Worm (Caenorhabditis elegans) whole organism, late embryonic: ENCODE results near the gene pdi-1.

Experiments
- C08G9.2 ChIP-seq: sonication (generic microtip); optimal IDR thresholded peaks from 2 replicates; lab custom pipeline; 2016; ENCODE audit warnings: mild to moderate bottlenecking, missing genetic modification characterization, moderate library complexity, missing compliant biosample characterization
- C38D4.7 ChIP-seq: fragments of 200-800 bp; sonication (Bioruptor generic); optimal IDR thresholded peaks from 2 replicates; lab custom pipeline; 2018; ENCODE audit warnings: mild to moderate bottlenecking, missing genetic modification characterization, moderate library complexity, missing compliant biosample characterization
- K09A11.1 ChIP-seq: sonication (generic microtip); optimal IDR thresholded peaks from 2 replicates; lab custom pipeline; 2017; ENCODE audit warnings: antibody characterized with exemption, mild to moderate bottlenecking, missing genetic modification characterization, missing compliant biosample characterization; ENCODE audit not compliant: insufficient read depth
- T23F11.4 ChIP-seq: fragments of 200-800 bp; sonication (Bioruptor generic); optimal IDR thresholded peaks from 2 replicates; lab custom pipeline; 2018; ENCODE audit warnings: mild to moderate bottlenecking, missing genetic modification characterization, missing compliant biosample characterization
- ahr-1 ChIP-seq: sonication (generic microtip); optimal IDR thresholded peaks from 2 replicates; lab custom pipeline; 2016; ENCODE audit warnings: missing genetic modification characterization, missing compliant biosample characterization
- ama-1 ChIP-seq: fragments of 150-350 bp; optimal IDR thresholded peaks from 2 replicates; lab custom pipeline; 2014
- ceh-19 ChIP-seq: fragments of 200-800 bp; sonication (Bioruptor generic); optimal IDR thresholded peaks from 2 replicates; lab custom pipeline; 2018; ENCODE audit warnings: mild to moderate bottlenecking, missing genetic modification characterization, missing compliant biosample characterization
- ceh-22 ChIP-seq: sonication (generic microtip); optimal IDR thresholded peaks from 2 replicates; lab custom pipeline; 2017; ENCODE audit warnings: missing biosample characterization, missing genetic modification characterization
- ceh-24 ChIP-seq: sonication (generic microtip); optimal IDR thresholded peaks from 2 replicates; lab custom pipeline; 2016; ENCODE audit warnings: mild to moderate bottlenecking, missing genetic modification characterization, missing compliant biosample characterization
- ceh-30 ChIP-seq: fragments of 150-350 bp; optimal IDR thresholded peaks from 2 replicates; lab custom pipeline; 2014; ENCODE audit warnings: missing biosample characterization, missing genetic modification characterization
- ceh-31 ChIP-seq: sonication (generic microtip); optimal IDR thresholded peaks from 2 replicates; lab custom pipeline; 2016; ENCODE audit warnings: missing genetic modification characterization, missing compliant biosample characterization
- ceh-34 ChIP-seq: sonication (generic microtip); optimal IDR thresholded peaks from 2 replicates; lab custom pipeline; 2016; ENCODE audit warnings: mild to moderate bottlenecking, missing genetic modification characterization, missing compliant biosample characterization
- ceh-48 ChIP-seq: sonication (generic microtip); optimal IDR thresholded peaks from 2 replicates; lab custom pipeline; 2016; ENCODE audit warnings: missing genetic modification characterization, inconsistent platforms, missing compliant biosample characterization
- dmd-4 ChIP-seq: sonication (generic microtip); optimal IDR thresholded peaks from 2 replicates; lab custom pipeline; 2016; ENCODE audit warnings: borderline replicate concordance, missing genetic modification characterization, missing compliant biosample characterization
- elt-2 ChIP-seq: sonication (generic microtip); optimal IDR thresholded peaks from 2 replicates; lab custom pipeline; 2016; ENCODE audit warnings: missing genetic modification reagents, missing genetic modification characterization, missing compliant biosample characterization
- elt-4 ChIP-seq: sonication (generic microtip); optimal IDR thresholded peaks from 2 replicates; lab custom pipeline; 2016; ENCODE audit warnings: missing genetic modification characterization, missing compliant biosample characterization
- ets-4 ChIP-seq: sonication (generic microtip); optimal IDR thresholded peaks from 2 replicates; lab custom pipeline; 2016; ENCODE audit warnings: missing genetic modification characterization, missing compliant biosample characterization
- fax-1 ChIP-seq: sonication (generic microtip); optimal IDR thresholded peaks from 2 replicates; lab custom pipeline; 2016; ENCODE audit warnings: missing genotype, missing genetic modification characterization, missing compliant biosample characterization
- fkh-10 ChIP-seq: fragments of 150-350 bp; optimal IDR thresholded peaks from 2 replicates; lab custom pipeline; 2014; ENCODE audit warnings: missing biosample characterization, missing genetic modification reagents, missing genetic modification characterization
- fkh-6 ChIP-seq: sonication (generic microtip); optimal IDR thresholded peaks from 2 replicates; lab custom pipeline; 2016; ENCODE audit warnings: missing genetic modification characterization, missing compliant biosample characterization
- gmeb-2 ChIP-seq: sonication (generic microtip); optimal IDR thresholded peaks from 2 replicates; lab custom pipeline; 2016; ENCODE audit warnings: missing genetic modification characterization, inconsistent platforms, missing compliant biosample characterization
- hlh-15 ChIP-seq: sonication (generic microtip); optimal IDR thresholded peaks from 2 replicates; lab custom pipeline; 2016; ENCODE audit warnings: missing genetic modification characterization, missing compliant biosample characterization
- hlh-30 ChIP-seq: sonication (generic microtip); optimal IDR thresholded peaks from 2 replicates; lab custom pipeline; 2017; ENCODE audit warnings: antibody characterized with exemption, missing genetic modification characterization, missing compliant biosample characterization; ENCODE audit not compliant: insufficient read depth
- hlh-6 ChIP-seq: sonication (generic microtip); optimal IDR thresholded peaks from 2 replicates; lab custom pipeline; 2016; ENCODE audit warnings: missing genotype, missing genetic modification characterization, missing compliant biosample characterization
- hlh-8 ChIP-seq: sonication (generic microtip); optimal IDR thresholded peaks from 2 replicates; lab custom pipeline; 2016; ENCODE audit warnings: missing genotype, missing genetic modification characterization, missing compliant biosample characterization
- lim-6 ChIP-seq: sonication (generic microtip); optimal IDR thresholded peaks from 2 replicates; lab custom pipeline; 2016; ENCODE audit warnings: missing genetic modification characterization, missing compliant biosample characterization
- madf-2 ChIP-seq: sonication (generic microtip); optimal IDR thresholded peaks from 2 replicates; lab custom pipeline; 2017; ENCODE audit warnings: missing genetic modification characterization, missing compliant biosample characterization
- mec-3 ChIP-seq: sonication (generic microtip); optimal IDR thresholded peaks from 2 replicates; lab custom pipeline; 2016; ENCODE audit warnings: borderline replicate concordance, missing genetic modification characterization, missing compliant biosample characterization
- nfya-1 ChIP-seq: sonication (generic microtip); optimal IDR thresholded peaks from 2 replicates; lab custom pipeline; 2017; ENCODE audit warnings: missing genetic modification characterization, mild to moderate bottlenecking, missing compliant biosample characterization, antibody characterized with exemption, moderate library complexity
- nhr-232 ChIP-seq: sonication (generic microtip); optimal IDR thresholded peaks from 2 replicates; lab custom pipeline; 2016; ENCODE audit warnings: missing genetic modification characterization, missing compliant biosample characterization
- npax-4 ChIP-seq: sonication (generic microtip); optimal IDR thresholded peaks from 2 replicates; lab custom pipeline; 2016; ENCODE audit warnings: missing genetic modification characterization, missing compliant biosample characterization
- odd-2 ChIP-seq: sonication (generic microtip); optimal IDR thresholded peaks from 2 replicates; lab custom pipeline; 2017; ENCODE audit warnings: antibody characterized with exemption, mild to moderate bottlenecking, missing genetic modification characterization, missing compliant biosample characterization
- pax-1 ChIP-seq: fragments of 150-350 bp; optimal IDR thresholded peaks from 2 replicates; lab custom pipeline; 2014; ENCODE audit warnings: missing biosample characterization, missing genetic modification characterization
- pha-2 ChIP-seq: sonication (generic microtip); optimal IDR thresholded peaks from 2 replicates; lab custom pipeline; 2017; ENCODE audit warnings: mild to moderate bottlenecking, missing genetic modification characterization, missing compliant biosample characterization
- pha-4 ChIP-seq: fragments of 150-350 bp; optimal IDR thresholded peaks from 2 replicates; lab custom pipeline; 2018; ENCODE audit warnings: missing biosample characterization, missing genetic modification reagents, missing genetic modification characterization
- pqm-1 ChIP-seq: sonication (generic microtip); optimal IDR thresholded peaks from 2 replicates; lab custom pipeline; 2016; ENCODE audit warnings: missing genetic modification characterization, missing compliant biosample characterization
- pros-1 ChIP-seq: fragments of 150-350 bp; optimal IDR thresholded peaks from 2 replicates; lab custom pipeline; 2014; ENCODE audit warnings: missing biosample characterization, missing genetic modification reagents, missing genetic modification characterization
- sdc-2 ChIP-seq: sonication (generic microtip); optimal IDR thresholded peaks from 2 replicates; lab custom pipeline; 2016; ENCODE audit warnings: missing genotype, missing genetic modification characterization, missing compliant biosample characterization
- tbx-2 ChIP-seq: sonication (generic microtip); optimal IDR thresholded peaks from 2 replicates; lab custom pipeline; 2016; ENCODE audit warnings: missing genetic modification characterization, missing compliant biosample characterization
- ttx-3 ChIP-seq: sonication (generic microtip); optimal IDR thresholded peaks from 2 replicates; lab custom pipeline; 2016; ENCODE audit warnings: missing genetic modification reagents, missing genetic modification characterization, missing compliant biosample characterization
- unc-42 ChIP-seq: sonication (generic microtip); optimal IDR thresholded peaks from 2 replicates; lab custom pipeline; 2016; ENCODE audit warnings: missing genotype, missing genetic modification characterization, missing compliant biosample characterization
- unc-55 ChIP-seq: sonication (generic microtip); optimal IDR thresholded peaks from 2 replicates; lab custom pipeline; 2017; ENCODE audit warnings: missing biosample characterization, missing genetic modification reagents, missing genetic modification characterization
- ztf-16 ChIP-seq: sonication (generic microtip); optimal IDR thresholded peaks from 2 replicates; lab custom pipeline; 2017; ENCODE audit warnings: missing genetic modification characterization, missing compliant biosample characterization

Gene pdi-1

ce11 chrIII:3675480-3675879, 25.8 kb downstream of the pdi-1 start:
- TF ChIP-seq npax-4 (tag; lab: Kevin White, UChicago) (no peak), ceh-31 (peak; percentile 14)

ce11 chrIII:3674149-3674548, 27.1 kb downstream of the pdi-1 start:
- no peak for TF ChIP-seq ama-1 (lab: Kevin White, UChicago)
- no peak for TF ChIP-seq K09A11.1 (tag; lab: Kevin White, UChicago)
- no peak for TF ChIP-seq tbx-2 (tag; lab: Kevin White, UChicago)
- TF ChIP-seq elt-2 (tag; lab: Kevin White, UChicago), result peak; percentile 89
- no peak for TF ChIP-seq ztf-16 (tag; lab: Kevin White, UChicago)
- no peak for TF ChIP-seq nhr-232 (tag; lab: Kevin White, UChicago)
- TF ChIP-seq, all 69 proteins: peak for 1

- peak; percentile 43 for TF ChIP-seq ceh-22
- peak; percentile 79 for TF ChIP-seq unc-42 (tag; lab: Kevin White, UChicago)
- no peak for TF ChIP-seq pha-2 (tag; lab: Kevin White, UChicago)
- TF ChIP-seq odd-2, result no peak
- peak; percentile 2 for TF ChIP-seq nfya-1
- no peak for TF ChIP-seq pqm-1 (tag; lab: Kevin White, UChicago)
- no peak for TF ChIP-seq ceh-19
- peak; percentile 21 for TF ChIP-seq ceh-31
- peak; percentile 5 for TF ChIP-seq ceh-34 (tag; lab: Kevin White, UChicago)
Observed at ce11 chrIII:3672839-3673238, 28.4 kb downstream of the pdi-1 start.

- TF ChIP-seq nfya-1 (no peak), hlh-8 (tag; lab: Kevin White, UChicago) (no peak), gmeb-2 (no peak), pax-1 (peak; percentile 15), mec-3 (tag; lab: Kevin White, UChicago) (no peak), ttx-3 (tag; lab: Kevin White, UChicago) (no peak)
Observed at ce11 chrIII:3670984-3671383, 30.3 kb downstream of the pdi-1 start.

ce11 chrIII:3670336-3670735, 30.9 kb downstream of the pdi-1 start, which contains the start of gene C46F11.6:
TSS of gene C46F11.6 (minus strand) at chrIII:3670436.
- TF ChIP-seq hlh-8 (tag; lab: Kevin White, UChicago) (no peak), T23F11.4 (GFP tag; lab: Kevin White, UChicago) (no peak), unc-55 (GFP tag; lab: Kevin White, UChicago) (no peak), pqm-1 (tag; lab: Kevin White, UChicago) (no peak), sdc-2 (tag; lab: Kevin White, UChicago) (no peak), pha-4 (tag; lab: Kevin White, UChicago) (no peak), hlh-6 (tag; lab: Kevin White, UChicago) (no peak), ahr-1 (no peak), ceh-30 (tag; lab: Kevin White, UChicago) (no peak)

- TF ChIP-seq C38D4.7 (GFP tag; lab: Kevin White, UChicago), result peak; percentile 82
- TF ChIP-seq lim-6 (tag; lab: Kevin White, UChicago), result peak; percentile 1
- peak; percentile 72 for TF ChIP-seq T23F11.4 (GFP tag; lab: Kevin White, UChicago)
- peak; percentile 92 for TF ChIP-seq tbx-2 (tag; lab: Kevin White, UChicago)
- TF ChIP-seq ceh-22, result peak; percentile 65
- TF ChIP-seq fax-1, result peak; percentile 91
- peak; percentile 70 for TF ChIP-seq C08G9.2 (tag; lab: Kevin White, UChicago)
- TF ChIP-seq nhr-232 (tag; lab: Kevin White, UChicago), result peak; percentile 68
- peak; percentile 80 for TF ChIP-seq ceh-34 (tag; lab: Kevin White, UChicago)
- TF ChIP-seq hlh-6 (tag; lab: Kevin White, UChicago), result no peak
- peak; percentile 66 for TF ChIP-seq dmd-4 (tag; lab: Kevin White, UChicago)
- TF ChIP-seq ceh-48 (tag; lab: Kevin White, UChicago), result peak; percentile 65
- no peak for TF ChIP-seq elt-4 (tag; lab: Kevin White, UChicago)
- TF ChIP-seq pros-1 (tag; lab: Kevin White, UChicago), result no peak
- peak; percentile 23 for TF ChIP-seq ets-4 (tag; lab: Kevin White, UChicago)
- peak; percentile 96 for TF ChIP-seq elt-2 (tag; lab: Kevin White, UChicago)
- TF ChIP-seq hlh-15 (tag; lab: Kevin White, UChicago), result peak; percentile 82
- peak; percentile 80 for TF ChIP-seq ztf-16 (tag; lab: Kevin White, UChicago)
- no peak for TF ChIP-seq pqm-1 (tag; lab: Kevin White, UChicago)
- peak; percentile 92 for TF ChIP-seq hlh-8 (tag; lab: Kevin White, UChicago)
- TF ChIP-seq hlh-30 (tag; lab: Kevin White, UChicago), result no peak
- TF ChIP-seq madf-2 (tag; lab: Kevin White, UChicago), result peak; percentile 80
- TF ChIP-seq fkh-6 (tag; lab: Kevin White, UChicago), result peak; percentile 77
- peak; percentile 30 for TF ChIP-seq fkh-10 (GFP tag; lab: Kevin White, UChicago)
- TF ChIP-seq ceh-24 (tag; lab: Kevin White, UChicago), result peak; percentile 70
Observed at ce11 chrIII:3664224-3664623, 37.0 kb downstream of the pdi-1 start, which contains the start of gene C46F11.4. TSS of gene C46F11.4 (minus strand) at chrIII:3664304.
